Worm (Caenorhabditis elegans) whole organism, dauer: ENCODE results near the gene C16C8.12.

ENCODE experiments used
- unc-62 ChIP-seq: sonication (generic microtip); optimal IDR thresholded peaks from 2 replicates; lab custom pipeline; 2017; ENCODE audit warnings: missing biosample characterization, missing genetic modification reagents, missing genetic modification characterization

Gene C16C8.12

ce11 chrII:3452421-3452820 lies at the start of gene C16C8.12:
Gene C16C8.12, plus strand, starts transcription at chrII:3452721.
- TF ChIP-seq unc-62 (GFP tag; lab: Kevin White, UChicago) = no peak

- no peak for TF ChIP-seq unc-62 (GFP tag; lab: Kevin White, UChicago)
Observed at ce11 chrII:3402854-3403253, 49.7 kb upstream of the C16C8.12 start, which contains the start of gene nep-10. Gene nep-10, minus strand, starts transcription at chrII:3402954.

ce11 chrII:3403535-3403934 lies 49.0 kb upstream of the C16C8.12 start, which contains the start of gene nep-8:
Gene nep-8, plus strand, starts transcription at chrII:3403835.
- TF ChIP-seq unc-62 (GFP tag; lab: Kevin White, UChicago) = no peak

- TF ChIP-seq unc-62 (GFP tag; lab: Kevin White, UChicago) = no peak
Observed at ce11 chrII:3414383-3414910, 38.1 kb upstream of the C16C8.12 start, which contains the start of the genes F18A12.7 and F18A12.2. Gene F18A12.7, minus strand, starts transcription at chrII:3414483. Gene F18A12.2, plus strand, starts transcription at chrII:3414860.

- TF ChIP-seq unc-62 (GFP tag; lab: Kevin White, UChicago) = no peak
Observed at ce11 chrII:3416528-3416927, 36.0 kb upstream of the C16C8.12 start, which contains the start of gene nep-6. Gene nep-6, plus strand, starts transcription at chrII:3416828.

ce11 chrII:3422938-3423337 lies 29.6 kb upstream of the C16C8.12 start:
- no peak for TF ChIP-seq unc-62 (GFP tag; lab: Kevin White, UChicago)

ce11 chrII:3425433-3425832 lies 27.1 kb upstream of the C16C8.12 start, which contains the start of gene nep-11:
Gene nep-11, minus strand, starts transcription at chrII:3425533.
- TF ChIP-seq unc-62 (GFP tag; lab: Kevin White, UChicago) = no peak

ce11 chrII:3428158-3428704 lies 24.3 kb upstream of the C16C8.12 start:
- TF ChIP-seq unc-62 (GFP tag; lab: Kevin White, UChicago) = no peak

ce11 chrII:3429400-3429799 lies 23.1 kb upstream of the C16C8.12 start, which contains the start of gene C16C8.18:
Gene C16C8.18, plus strand, starts transcription at chrII:3429700.
- TF ChIP-seq unc-62 (GFP tag; lab: Kevin White, UChicago) = no peak

ce11 chrII:3434893-3435503 lies 17.5 kb upstream of the C16C8.12 start:
- no peak for TF ChIP-seq unc-62 (GFP tag; lab: Kevin White, UChicago)

- TF ChIP-seq unc-62 (GFP tag; lab: Kevin White, UChicago) = no peak
Observed at ce11 chrII:3436412-3436811, 16.1 kb upstream of the C16C8.12 start, which contains the start of gene skpo-2. Gene skpo-2, minus strand, starts transcription at chrII:3436512.

ce11 chrII:3437393-3437792 lies 15.1 kb upstream of the C16C8.12 start:
- TF ChIP-seq unc-62 (GFP tag; lab: Kevin White, UChicago) = no peak

ce11 chrII:3438280-3438679 lies 14.2 kb upstream of the C16C8.12 start:
- no peak for TF ChIP-seq unc-62 (GFP tag; lab: Kevin White, UChicago)

ce11 chrII:3439244-3439698 lies 13.2 kb upstream of the C16C8.12 start:
- TF ChIP-seq unc-62 (GFP tag; lab: Kevin White, UChicago) = no peak

ce11 chrII:3439842-3440640 lies 12.5 kb upstream of the C16C8.12 start:
- TF ChIP-seq unc-62 (GFP tag; lab: Kevin White, UChicago) = no peak

- TF ChIP-seq unc-62 (GFP tag; lab: Kevin White, UChicago) = no peak
Observed at ce11 chrII:3440641-3440926, 11.9 kb upstream of the C16C8.12 start, which contains the start of gene C16C8.17. Gene C16C8.17, plus strand, starts transcription at chrII:3440827.
